Fruit fly (Drosophila melanogaster) whole organism, wandering third instar larva: ENCODE data around the gene Sid.

Experiments
- CrebA ChIP-seq: fragments of 200-800 bp; sonication (Bioruptor generic); optimal IDR thresholded peaks from 2 replicates; lab custom pipeline; 2016; ENCODE audit warnings: missing biosample characterization, mild to moderate bottlenecking, missing genetic modification characterization, borderline replicate concordance
- Jra ChIP-seq: sonication (Bioruptor generic); optimal IDR thresholded peaks from 2 replicates; lab custom pipeline; 2016; ENCODE audit warnings: missing biosample characterization, missing genetic modification characterization
- dmrt93B ChIP-seq: fragments of 200-800 bp; sonication (Bioruptor generic); optimal IDR thresholded peaks from 2 replicates; lab custom pipeline; 2018; ENCODE audit warnings: missing biosample characterization, mild to moderate bottlenecking, missing genetic modification characterization
- jim ChIP-seq: fragments of 175-275, 200-325 bp; sonication (Bioruptor generic); optimal IDR thresholded peaks from 2 replicates; lab custom pipeline; 2016; ENCODE audit warnings: missing biosample characterization, mild to moderate bottlenecking, missing genetic modification characterization
- pan ChIP-seq: fragments of >200 bp; optimal IDR thresholded peaks from 2 replicates; lab custom pipeline; 2017

DNA sequence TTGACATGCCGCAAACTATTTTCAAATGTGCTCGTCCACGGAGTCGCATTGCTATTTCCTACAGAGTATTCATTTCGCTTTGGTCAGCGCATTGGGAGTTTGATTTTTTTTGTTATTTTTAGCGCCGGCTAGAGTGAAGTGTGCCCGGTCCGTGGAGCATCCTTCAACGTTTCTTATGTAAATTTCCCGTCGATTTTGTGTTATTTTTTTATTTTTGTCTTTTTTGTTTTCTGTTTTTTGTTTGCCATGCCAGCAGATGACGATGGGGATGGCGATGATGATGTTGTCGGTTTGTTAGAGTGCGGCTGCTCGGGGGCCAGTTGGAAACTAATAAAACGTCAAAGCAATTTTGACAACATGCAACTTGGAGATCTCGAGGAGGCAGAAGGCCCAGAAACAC is 39.6 kb upstream of the Sid start:
- TF ChIP-seq CrebA (no peak), Jra (no peak), dmrt93B (GFP tag; lab: Kevin White, UChicago) (no peak), pan (no peak), jim (GFP tag; lab: Kevin White, UChicago) (no peak)
